Worm (Caenorhabditis elegans): ENCODE data around the gene tmem-138.

DNA sequence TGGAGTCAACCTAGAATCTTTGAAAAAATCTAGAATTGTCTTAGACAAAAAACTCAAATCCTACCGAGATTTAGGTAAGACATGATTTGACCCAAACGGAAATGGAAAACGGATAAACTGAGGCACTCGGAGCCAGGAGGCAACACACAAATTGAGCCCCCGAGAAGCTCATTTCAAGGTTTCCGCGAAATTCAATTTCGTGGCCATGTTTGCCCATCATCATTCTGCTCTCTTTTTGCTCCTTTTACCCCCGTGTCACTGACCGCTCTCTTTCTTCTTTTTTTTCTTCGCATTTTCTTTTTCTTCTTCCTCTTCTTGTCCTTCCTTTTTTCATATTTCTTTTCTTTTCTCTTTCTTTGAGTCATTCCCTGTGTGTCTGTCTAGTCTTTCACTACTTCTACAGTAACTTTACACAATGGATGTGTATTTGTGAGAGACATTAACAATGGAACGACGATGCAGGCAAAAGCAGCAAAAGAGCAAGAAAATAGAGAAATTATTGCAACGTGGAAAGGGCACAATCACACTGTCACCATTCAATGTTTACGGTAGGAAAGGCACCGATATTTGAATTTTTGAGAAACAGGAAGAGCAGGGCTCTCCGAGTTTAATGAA, 4.3 kb upstream of the tmem-138 start:
- no peak for TF ChIP-seq cog-1 (tag; optimal IDR thresholded peaks at IDR 0.05)
- no peak for TF ChIP-seq klf-2 (GFP tag; conservative IDR thresholded peaks at IDR 0.05)
- TF ChIP-seq T22C8.4 (GFP tag; IDR thresholded peaks at IDR 0.05) = no peak
- no peak for TF ChIP-seq flt-1 (GFP tag; IDR thresholded peaks at IDR 0.05)
